Fruit fly (Drosophila melanogaster) S2 (cell line): ENCODE results near the gene Surf1.

Source experiments
- CG8478 ChIP-seq: fragments of >200 bp; optimal IDR thresholded peaks from 2 replicates; lab custom pipeline; 2018
- CTCF ChIP-seq, 2 experiments: fragments of >200 bp; optimal IDR thresholded peaks; 2 replicates each; lab custom pipeline; 2018

DNA sequence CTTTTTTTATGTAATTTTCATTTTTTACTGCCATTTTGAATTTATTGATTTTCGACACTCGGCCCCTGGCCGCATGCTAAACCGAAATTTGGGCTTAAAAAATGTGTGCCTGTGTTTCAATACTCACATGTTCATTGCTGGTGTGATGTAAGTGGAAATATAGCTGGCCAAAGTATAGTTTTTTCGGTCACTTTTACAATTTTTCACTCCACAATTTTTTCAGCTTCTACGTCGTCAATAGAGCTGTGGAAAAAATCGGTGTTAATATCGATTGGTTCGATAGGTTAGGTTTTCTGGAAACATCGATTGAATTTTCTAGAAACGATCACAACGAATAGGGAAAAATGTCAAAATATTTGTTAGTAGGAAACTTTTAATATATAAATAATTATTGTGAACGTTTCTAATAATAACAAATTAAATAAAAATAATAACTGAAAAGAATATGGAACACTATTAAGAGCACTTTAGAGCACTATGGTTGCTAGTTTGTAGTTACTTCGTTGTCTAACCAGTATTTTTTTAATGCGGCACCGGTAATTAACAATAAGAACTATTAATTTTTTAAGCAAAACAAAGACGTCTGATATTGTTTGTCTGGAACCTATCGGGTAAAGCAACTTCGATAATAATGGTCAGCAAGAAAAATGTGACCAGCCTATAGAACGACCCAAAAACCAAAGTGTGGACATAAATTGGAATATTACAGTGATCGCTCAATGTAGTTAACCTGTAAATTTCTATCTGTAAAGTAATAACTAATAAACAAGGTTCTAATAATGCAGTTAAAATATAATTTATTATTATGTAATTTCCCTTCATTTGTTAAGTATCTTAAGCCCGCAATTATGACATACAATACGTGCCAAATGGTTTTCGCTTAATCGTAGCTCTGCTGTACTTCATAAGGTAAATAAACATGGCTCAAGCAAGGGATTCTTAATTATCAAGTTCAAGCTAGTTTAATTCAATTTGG lies 2.6 kb upstream of the Surf1 start, which contains the start of the genes CG10077 and CG9948:
- TF ChIP-seq CG8478 (lab: Kevin White, UChicago), result no peak
- TF ChIP-seq CTCF (optimal IDR thresholded peaks at IDR 0.05; lab: Kevin White, UChicago), result no peak
